Worm (Caenorhabditis elegans): ENCODE data around the gene E02H4.8.

- TF ChIP-seq him-1 (tag; optimal IDR thresholded peaks at IDR 0.05), result no peak
- no peak for TF ChIP-seq dao-5 (tag; optimal IDR thresholded peaks at IDR 0.05)
- no peak for TF ChIP-seq W03F9.2 (tag; optimal IDR thresholded peaks at IDR 0.05)
These were observed 25.0 kb downstream of the E02H4.8 start, which contains the start of gene K04C1.2 for ce11 chrX:14238291-14238758.

All from whole organism, L4/young adult.